Fruit fly (Drosophila melanogaster): ENCODE measurements around the gene CG1792.

CG1792 gene

dm6 chr3R:31571885-31572292 lies 44.2 kb upstream of the CG1792 start, which contains the start of gene gammaCOP (continued):
- TF ChIP-seq ken (GFP tag; IDR thresholded peaks at IDR 0.05) (no peak), pzg (GFP tag; optimal IDR thresholded peaks at IDR 0.05) (peak; percentile 52), CG13775 (GFP tag; optimal IDR thresholded peaks at IDR 0.05) (no peak), ash1 (GFP tag; optimal IDR thresholded peaks at IDR 0.05) (no peak), fd3F (GFP tag; optimal IDR thresholded peaks at IDR 0.05) (no peak), CG7745 (tag; optimal IDR thresholded peaks at IDR 0.05) (no peak), gsb-n (tag; optimal IDR thresholded peaks at IDR 0.05) (no peak), CG8478 (optimal IDR thresholded peaks at IDR 0.05) (no peak), CG6791 (GFP tag; IDR thresholded peaks at IDR 0.05; ENCODE audit: partially characterized antibody) (peak; percentile 78; the same call in 2 of the 3 replicates), ato (GFP tag; IDR thresholded peaks at IDR 0.05; ENCODE audit: partially characterized antibody) (peak; percentile 76), pita (GFP tag; optimal IDR thresholded peaks at IDR 0.05) (no peak), hkb (optimal IDR thresholded peaks at IDR 0.05) (no peak), hkb (GFP tag; IDR thresholded peaks at IDR 0.05) (no peak), p53 (GFP tag; optimal IDR thresholded peaks at IDR 0.05) (peak; percentile 30), Lpt (GFP tag; optimal IDR thresholded peaks at IDR 0.05) (no peak), ase (GFP tag; IDR thresholded peaks at IDR 0.05) (no peak), CG33557 (GFP tag; optimal IDR thresholded peaks at IDR 0.05) (no peak), CG1233 (GFP tag; optimal IDR thresholded peaks at IDR 0.05) (no peak), salm (tag; optimal IDR thresholded peaks at IDR 0.05) (no peak), CG11560 (tag; IDR thresholded peaks at IDR 0.05) (no peak), inv (GFP tag; IDR thresholded peaks at IDR 0.05; ENCODE audit: partially characterized antibody) (peak; percentile 85), Nf-YC (tag; optimal IDR thresholded peaks at IDR 0.05) (no peak), al (GFP tag; IDR thresholded peaks at IDR 0.05) (no peak), CG34422 (GFP tag; IDR thresholded peaks at IDR 0.05) (no peak), Ravus (GFP tag; IDR thresholded peaks at IDR 0.05) (no peak), sisA (GFP tag; IDR thresholded peaks at IDR 0.05) (no peak), Bteb2 (GFP tag; optimal IDR thresholded peaks at IDR 0.05) (no peak), CG3838 (GFP tag; optimal IDR thresholded peaks at IDR 0.05) (no peak), CG7963 (GFP tag; IDR thresholded peaks at IDR 0.05; ENCODE audit: partially characterized antibody) (peak; percentile 69; the same call in 1 of the 3 replicates), Hr39 (optimal IDR thresholded peaks at IDR 0.05) (no peak), Oaz (GFP tag; IDR thresholded peaks at IDR 0.05) (no peak), CG14965 (GFP tag; optimal IDR thresholded peaks at IDR 0.05; ENCODE audit: borderline replicate concordance) (no peak), CG10366 (GFP tag; IDR thresholded peaks at IDR 0.05) (no peak), scrt (GFP tag; optimal IDR thresholded peaks at IDR 0.05) (no peak), trem (tag; optimal IDR thresholded peaks at IDR 0.05) (peak; percentile 71), Xbp1 (GFP tag; optimal IDR thresholded peaks at IDR 0.05) (peak; percentile 77), hbn (GFP tag; IDR thresholded peaks at IDR 0.05; ENCODE audit: partially characterized antibody) (peak; percentile 90), lmd (GFP tag; IDR thresholded peaks at IDR 0.05) (no peak), CG2712 (tag; optimal IDR thresholded peaks at IDR 0.05) (peak; percentile 36), Gug (GFP tag; IDR thresholded peaks at IDR 0.05) (no peak), bbx (GFP tag; IDR thresholded peaks at IDR 0.05; ENCODE audit: partially characterized antibody) (peak; percentile 81), HmgD (GFP tag; optimal IDR thresholded peaks at IDR 0.05) (peak; percentile 17), lilli (GFP tag; optimal IDR thresholded peaks at IDR 0.05) (peak; percentile 14), corto (GFP tag; optimal IDR thresholded peaks at IDR 0.05) (no peak), cg (GFP tag; optimal IDR thresholded peaks at IDR 0.05) (peak; percentile 25), Aef1 (GFP tag; IDR thresholded peaks at IDR 0.05) (no peak), Pdp1 (GFP tag; optimal IDR thresholded peaks at IDR 0.05) (peak in 1 of 2 experiments; percentile 40), CG12744 (GFP tag; optimal IDR thresholded peaks at IDR 0.05) (no peak), Dref (GFP tag; IDR thresholded peaks at IDR 0.05) (peak; percentile 78; the same call in 1 of the 2 replicates), stwl (tag; optimal IDR thresholded peaks at IDR 0.05) (peak; percentile 40), CG33213 (GFP tag; optimal IDR thresholded peaks at IDR 0.05) (peak; percentile 1), Sin3A (optimal IDR thresholded peaks at IDR 0.05) (peak; percentile 37), CG31224 (GFP tag; IDR thresholded peaks at IDR 0.05) (no peak)

Measured in whole organism, embryonic.